Worm (Caenorhabditis elegans) whole organism, L4/young adult: Measurements from ENCODE around the gene T19C3.6.

Experiments used
- W03F9.2 ChIP-seq: fragments of 150-350 bp; optimal IDR thresholded peaks from 2 replicates; lab custom pipeline; 2014; ENCODE audit warnings: missing biosample characterization, missing genetic modification characterization
- dao-5 ChIP-seq: sonication (generic microtip); optimal IDR thresholded peaks from 2 replicates; lab custom pipeline; 2016; ENCODE audit warnings: missing genotype, missing genetic modification characterization, moderate library complexity, missing compliant biosample characterization

DNA sequence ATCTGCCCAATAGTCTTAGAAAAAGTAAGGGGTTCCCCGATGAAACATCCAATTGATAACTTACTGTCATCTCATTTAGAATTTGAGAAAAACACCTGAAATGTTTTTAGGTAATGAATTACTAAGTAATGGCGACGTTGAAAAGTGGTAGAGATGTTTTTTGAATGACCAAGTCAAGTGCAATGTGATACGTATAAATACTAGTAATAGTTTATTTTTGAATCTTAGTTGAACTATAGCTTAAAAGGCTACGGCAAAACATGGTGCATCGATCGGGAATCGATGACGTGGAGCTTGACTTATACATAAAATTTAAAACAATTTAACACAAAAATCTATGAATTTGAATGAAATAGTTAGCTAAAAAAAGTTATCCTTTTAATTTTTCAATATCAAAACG lies 21.8 kb downstream of the T19C3.6 start, which contains the start of gene best-17:
- TF ChIP-seq dao-5 (no peak), W03F9.2 (tag; lab: Kevin White, UChicago) (no peak)
